Worm (Caenorhabditis elegans): ENCODE data around the gene sri-71.
"Not testable (repeated sequence)": the region's sequence is repeated elsewhere in the genome, so short reads cannot be mapped to it uniquely, and the experiment has no call there.

- TF ChIP-seq ref-1 (GFP tag; conservative IDR thresholded peaks at IDR 0.05); klf-2 (GFP tag; conservative IDR thresholded peaks at IDR 0.05); med-1 (GFP tag; optimal IDR thresholded peaks at IDR 0.05; ENCODE audit: insufficient read depth); cog-1 (tag; optimal IDR thresholded peaks at IDR 0.05); T22C8.4 (GFP tag; IDR thresholded peaks at IDR 0.05); ztf-23 (GFP tag; IDR thresholded peaks at IDR 0.05); ztf-29 (GFP tag; IDR thresholded peaks at IDR 0.05); flt-1 (GFP tag; IDR thresholded peaks at IDR 0.05); tab-1 (GFP tag; IDR thresholded peaks at IDR 0.05): not testable (repeated sequence)
Observed at ce11 chrII:2672320-2672719, 44.8 kb downstream of the sri-71 start, which contains the start of gene sri-57.
